Fruit fly (Drosophila melanogaster): ENCODE data around the gene exex.

DNA sequence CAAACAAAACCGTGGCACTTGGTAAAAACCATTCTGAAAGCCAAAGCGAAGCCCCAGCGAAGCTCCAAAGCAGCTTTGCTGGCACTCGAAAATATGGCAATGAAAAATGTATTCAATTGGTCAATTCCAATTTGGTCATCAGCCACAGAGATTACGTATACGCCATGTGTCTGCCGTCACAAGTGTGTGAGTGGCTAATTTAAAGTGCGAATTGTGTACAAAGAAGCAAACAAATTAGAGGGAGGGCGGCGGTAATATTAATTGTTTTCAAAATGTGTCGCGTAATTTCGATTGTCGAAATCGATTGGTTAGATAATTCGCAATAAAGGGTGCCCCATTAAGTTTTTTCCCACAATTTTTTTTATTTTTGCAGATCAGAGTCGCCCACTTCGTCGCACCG is 1.8 kb downstream of the exex start:
- no peak for TF ChIP-seq Dfd (GFP tag; optimal IDR thresholded peaks at IDR 0.05)
- no peak for TF ChIP-seq h (GFP tag; optimal IDR thresholded peaks at IDR 0.05)
- TF ChIP-seq CG9705 (GFP tag; optimal IDR thresholded peaks at IDR 0.05), result no peak
- TF ChIP-seq N (GFP tag; optimal IDR thresholded peaks at IDR 0.05), result no peak
- TF ChIP-seq Hr78 (GFP tag; optimal IDR thresholded peaks at IDR 0.05), result no peak
- TF ChIP-seq usp (GFP tag; optimal IDR thresholded peaks at IDR 0.05), result no peak
- no peak for TF ChIP-seq Abd-B (GFP tag; optimal IDR thresholded peaks at IDR 0.05)
- TF ChIP-seq pan (optimal IDR thresholded peaks at IDR 0.05), result no peak
- TF ChIP-seq Hr83 (GFP tag; optimal IDR thresholded peaks at IDR 0.05; ENCODE audit: poor library complexity, severe bottlenecking), result no peak
